Worm (Caenorhabditis elegans): ENCODE data around the gene K05F1.6.

The K05F1.6 gene

DNA sequence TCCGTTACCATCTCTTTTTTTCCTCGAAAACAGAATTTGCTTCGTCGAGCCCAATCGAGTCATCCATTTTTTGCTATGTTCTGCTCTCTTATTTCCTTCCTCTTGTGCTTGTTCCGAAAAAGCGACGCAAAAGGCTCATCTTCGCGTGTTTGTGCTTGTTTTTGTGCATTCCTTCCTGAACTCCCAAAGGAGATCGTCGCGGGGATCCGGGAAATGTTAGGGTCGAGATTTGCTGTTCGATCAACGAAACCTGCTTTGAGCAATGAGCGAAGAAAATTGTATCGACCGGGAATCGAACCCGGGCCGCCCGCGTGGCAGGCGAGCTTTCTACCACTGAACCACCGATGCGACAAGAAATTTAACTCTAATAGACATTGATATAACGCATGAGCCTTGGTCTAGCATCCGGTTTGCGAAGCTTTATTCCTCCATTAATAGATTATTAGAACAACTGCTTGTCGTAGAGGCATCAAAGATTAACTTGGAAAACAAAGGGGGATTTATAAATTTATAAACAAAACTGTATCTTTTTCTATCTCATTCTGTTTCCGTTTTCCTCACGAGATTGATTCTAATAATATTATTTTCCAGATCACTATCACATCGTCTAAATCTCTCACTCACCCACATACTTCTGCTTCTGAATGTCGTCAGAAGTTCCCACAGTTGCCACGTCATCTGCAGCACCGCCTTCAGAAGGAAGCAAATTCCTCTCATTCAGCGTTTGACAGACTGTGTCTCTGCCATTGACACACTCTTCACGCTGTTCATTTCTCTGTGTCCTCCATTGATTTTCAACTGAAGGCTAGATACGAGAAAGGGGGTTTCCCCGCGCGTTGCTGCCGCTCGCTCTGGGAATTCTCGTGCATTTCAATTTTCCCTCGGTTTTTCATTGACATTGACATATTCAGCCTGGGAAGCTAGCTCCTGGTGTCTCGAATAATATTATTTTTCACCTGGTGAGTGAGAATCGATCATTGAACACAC lies at the start of gene K05F1.6:
TSS of gene K05F1.6 (plus strand) at position 586 of the 987 bp plus-strand sequence.
- peak; percentile 59 for TF ChIP-seq nhr-129 (tag; optimal IDR thresholded peaks at IDR 0.05)
- TF ChIP-seq Y55F3AM.14 (GFP tag; optimal IDR thresholded peaks at IDR 0.05) = peak; percentile 70
- TF ChIP-seq C34F6.9 (tag; optimal IDR thresholded peaks at IDR 0.05) = peak; percentile 21
- TF ChIP-seq crh-2 (tag; optimal IDR thresholded peaks at IDR 0.05) = peak; percentile 63
- TF ChIP-seq sma-3 (GFP tag; optimal IDR thresholded peaks at IDR 0.05) = peak; percentile 63
- TF ChIP-seq lin-13 (GFP tag; optimal IDR thresholded peaks at IDR 0.05) = peak; percentile 70
- peak; percentile 62 for TF ChIP-seq sma-9 (GFP tag; optimal IDR thresholded peaks at IDR 0.05)
- TF ChIP-seq sma-9 (tag; optimal IDR thresholded peaks at IDR 0.05) = no peak
- peak; percentile 26 for TF ChIP-seq sem-4 (tag; optimal IDR thresholded peaks at IDR 0.05)
- peak; percentile 28 to 50 for TF ChIP-seq lsy-2 (tag; optimal IDR thresholded peaks at IDR 0.05)
- TF ChIP-seq lin-11 (tag; optimal IDR thresholded peaks at IDR 0.05) = peak; percentile 48
- peak; percentile 68 for TF ChIP-seq F13H6.1 (tag; optimal IDR thresholded peaks at IDR 0.05)
- TF ChIP-seq nhr-21 (tag; optimal IDR thresholded peaks at IDR 0.05) = peak; percentile 65
- peak; percentile 29 for TF ChIP-seq fos-1 (tag; optimal IDR thresholded peaks at IDR 0.05)
- no peak for TF ChIP-seq dmd-4 (tag; optimal IDR thresholded peaks at IDR 0.05)
- TF ChIP-seq nhr-77 (tag; optimal IDR thresholded peaks at IDR 0.05) = no peak
- no peak for TF ChIP-seq R02D3.7 (tag; optimal IDR thresholded peaks at IDR 0.05)
- TF ChIP-seq nhr-25 (tag; optimal IDR thresholded peaks at IDR 0.05) = no peak
- peak; percentile 10 for TF ChIP-seq unc-55 (GFP tag; optimal IDR thresholded peaks at IDR 0.05)
- TF ChIP-seq ZK546.5 (tag; optimal IDR thresholded peaks at IDR 0.05) = no peak

DNA sequence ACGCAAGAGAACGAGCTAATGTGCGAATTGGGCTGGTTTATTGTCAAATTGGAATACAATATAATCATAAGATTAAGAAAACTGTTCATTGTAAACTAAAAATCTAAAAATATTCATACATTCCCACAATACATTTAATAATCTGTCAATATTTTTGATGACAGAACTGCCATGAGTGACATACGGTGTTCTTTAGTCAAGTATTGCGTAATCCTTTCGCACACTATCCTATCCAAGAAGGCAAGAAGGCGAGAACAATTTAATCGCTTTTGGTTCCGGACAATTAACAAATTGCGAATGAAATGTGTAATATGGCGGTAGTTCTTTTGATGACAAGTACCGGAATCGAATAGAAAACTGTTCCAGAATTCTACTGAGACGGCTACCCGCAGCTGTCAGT lies 47.4 kb upstream of the K05F1.6 start:
- TF ChIP-seq gmeb-1 (tag; optimal IDR thresholded peaks at IDR 0.05) (no peak), R02D3.7 (tag; optimal IDR thresholded peaks at IDR 0.05) (no peak), nhr-12 (tag; optimal IDR thresholded peaks at IDR 0.05) (no peak), mdl-1 (tag; optimal IDR thresholded peaks at IDR 0.05) (no peak), elt-3 (tag; optimal IDR thresholded peaks at IDR 0.05) (no peak), lin-11 (tag; optimal IDR thresholded peaks at IDR 0.05) (no peak), elt-1 (tag; optimal IDR thresholded peaks at IDR 0.05) (no peak), sma-9 (GFP tag; optimal IDR thresholded peaks at IDR 0.05) (no peak), sma-9 (tag; optimal IDR thresholded peaks at IDR 0.05) (no peak), nhr-11 (tag; optimal IDR thresholded peaks at IDR 0.05) (no peak), dmd-4 (tag; optimal IDR thresholded peaks at IDR 0.05) (no peak), nhr-6 (tag; optimal IDR thresholded peaks at IDR 0.05) (no peak), lin-13 (GFP tag; optimal IDR thresholded peaks at IDR 0.05) (no peak), ztf-11 (tag; optimal IDR thresholded peaks at IDR 0.05) (no peak), nhr-129 (tag; optimal IDR thresholded peaks at IDR 0.05) (no peak), nhr-21 (tag; optimal IDR thresholded peaks at IDR 0.05) (no peak), mbf-1 (tag; optimal IDR thresholded peaks at IDR 0.05) (no peak)

DNA sequence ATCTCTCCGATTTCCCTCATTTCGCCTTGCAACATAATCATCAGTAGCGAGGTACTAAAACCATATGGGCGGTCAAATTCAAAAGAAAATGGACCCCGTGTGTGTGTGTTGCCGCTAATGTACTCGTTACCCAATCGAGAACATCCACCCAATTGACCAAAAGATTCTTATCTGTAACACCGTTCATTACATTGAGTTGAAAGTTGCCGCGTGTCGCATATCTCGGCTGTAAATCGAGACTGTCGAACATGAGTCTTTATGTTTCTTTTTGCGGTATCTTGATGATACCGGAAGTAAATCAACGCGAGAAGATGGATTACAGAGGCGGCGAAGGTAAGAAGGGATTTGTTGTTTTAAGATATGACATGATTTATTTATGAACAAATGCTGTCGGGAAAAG lies 46.6 kb upstream of the K05F1.6 start:
- peak; percentile 20 for TF ChIP-seq elt-1 (tag; optimal IDR thresholded peaks at IDR 0.05)
- TF ChIP-seq nhr-11 (tag; optimal IDR thresholded peaks at IDR 0.05) = no peak
- no peak for TF ChIP-seq nhr-77 (tag; optimal IDR thresholded peaks at IDR 0.05)
- no peak for TF ChIP-seq lin-39 (tag; optimal IDR thresholded peaks at IDR 0.05)
- TF ChIP-seq zag-1 (tag; optimal IDR thresholded peaks at IDR 0.05) = no peak
- peak; percentile 94 for TF ChIP-seq ceh-16 (tag; optimal IDR thresholded peaks at IDR 0.05)

DNA sequence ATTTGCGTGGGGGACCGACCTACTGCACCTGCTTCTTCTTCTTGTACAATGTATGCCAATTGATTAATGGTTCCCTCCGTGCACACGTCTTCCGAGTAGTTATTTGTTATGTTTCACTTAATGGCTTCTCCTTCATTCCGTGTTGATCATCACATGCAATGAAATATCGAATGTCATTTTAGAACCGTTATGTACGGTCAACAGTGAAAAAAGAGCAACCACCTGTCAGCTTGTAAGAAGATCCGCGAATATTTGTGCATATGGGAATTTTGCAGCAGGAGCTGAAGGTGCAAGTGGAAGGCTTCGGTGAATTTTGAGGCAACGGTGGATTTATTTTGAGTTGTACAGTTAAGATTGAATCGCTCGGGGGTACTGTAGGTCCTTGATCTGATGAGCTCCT lies 45.7 kb upstream of the K05F1.6 start:
- TF ChIP-seq nhr-6 (tag; optimal IDR thresholded peaks at IDR 0.05) (no peak), unc-39 (tag; optimal IDR thresholded peaks at IDR 0.05) (no peak), unc-55 (GFP tag; optimal IDR thresholded peaks at IDR 0.05) (no peak), nhr-23 (tag; optimal IDR thresholded peaks at IDR 0.05) (no peak), ztf-11 (tag; optimal IDR thresholded peaks at IDR 0.05) (no peak), C34F6.9 (tag; optimal IDR thresholded peaks at IDR 0.05) (no peak), sma-9 (GFP tag; optimal IDR thresholded peaks at IDR 0.05) (no peak), sma-9 (tag; optimal IDR thresholded peaks at IDR 0.05) (no peak), elt-3 (tag; optimal IDR thresholded peaks at IDR 0.05) (no peak), aly-2 (tag; optimal IDR thresholded peaks at IDR 0.05) (no peak), crh-2 (tag; optimal IDR thresholded peaks at IDR 0.05) (no peak), ztf-4 (tag; optimal IDR thresholded peaks at IDR 0.05) (no peak), fos-1 (tag; optimal IDR thresholded peaks at IDR 0.05) (no peak), blmp-1 (tag; optimal IDR thresholded peaks at IDR 0.05; ENCODE audit: insufficient read depth) (no peak), lsy-2 (tag; optimal IDR thresholded peaks at IDR 0.05) (no peak), nhr-11 (tag; optimal IDR thresholded peaks at IDR 0.05) (no peak), skn-1 (tag; optimal IDR thresholded peaks at IDR 0.05) (no peak), lin-39 (tag; optimal IDR thresholded peaks at IDR 0.05) (no peak), Y55F3AM.14 (GFP tag; optimal IDR thresholded peaks at IDR 0.05) (no peak)
